Fruit fly (Drosophila melanogaster) whole organism, embryonic: ENCODE data around the gene CG44362.

Source experiments
- Adf1 ChIP-seq: fragments of 200-800 bp; sonication (Bioruptor generic); IDR thresholded peaks from 2 replicates; pipeline ENCODE4 v1.3.6; 2022; ENCODE audit warnings: missing biosample characterization, missing genetic modification characterization
- BtbVII ChIP-seq: fragments of 200-800 bp; sonication (Bioruptor generic); optimal IDR thresholded peaks from 3 replicates; lab custom pipeline; 2017; ENCODE audit warnings: missing biosample characterization, mild to moderate bottlenecking, missing genetic modification characterization
- CG10209 ChIP-seq: fragments of 200-800 bp; sonication (Bioruptor generic); optimal IDR thresholded peaks from 3 replicates; lab custom pipeline; 2017; ENCODE audit warnings: missing biosample characterization, mild to moderate bottlenecking, missing genetic modification characterization, missing genetic modification reagents
- CG10274 ChIP-seq: fragments of 200-800 bp; sonication (Bioruptor generic); optimal IDR thresholded peaks from 3 replicates; lab custom pipeline; 2017; ENCODE audit warnings: missing biosample characterization, mild to moderate bottlenecking, missing genetic modification characterization
- CG11560 ChIP-seq: fragments of 200-800 bp; sonication (Bioruptor generic); IDR thresholded peaks from 3 replicates; pipeline ENCODE4 v1.3.6; 2022; ENCODE audit warnings: missing biosample characterization, missing genetic modification characterization
- CG12769 ChIP-seq: fragments of 200-800 bp; sonication (Bioruptor generic); optimal IDR thresholded peaks from 2 replicates; lab custom pipeline; 2019; ENCODE audit warnings: missing biosample characterization, mild to moderate bottlenecking, missing genetic modification characterization, moderate library complexity
- CG13624 ChIP-seq: fragments of 200-800 bp; sonication (Bioruptor generic); optimal IDR thresholded peaks from 2 replicates; lab custom pipeline; 2016; ENCODE audit warnings: missing biosample characterization, missing genetic modification characterization
- CG14050 ChIP-seq: fragments of 200-800 bp; sonication (Bioruptor generic); IDR thresholded peaks from 3 replicates; pipeline ENCODE4 v1.3.6; 2022; ENCODE audit warnings: missing biosample characterization, missing genetic modification characterization
- CG14860 ChIP-seq: fragments of 200-800 bp; sonication (Bioruptor generic); IDR thresholded peaks from 3 replicates; pipeline ENCODE4 v1.3.6; 2022; ENCODE audit warnings: missing biosample characterization, missing genetic modification characterization; ENCODE audit not compliant: partially characterized antibody
- CG17385 ChIP-seq: fragments of 200-800 bp; sonication (Bioruptor generic); optimal IDR thresholded peaks from 3 replicates; lab custom pipeline; 2018; ENCODE audit warnings: missing biosample characterization, mild to moderate bottlenecking, missing genetic modification characterization
- CG17829 ChIP-seq: fragments of 200-800 bp; optimal IDR thresholded peaks from 2 replicates; lab custom pipeline; 2019; ENCODE audit warnings: missing biosample characterization, mild to moderate bottlenecking, missing genetic modification characterization, moderate library complexity
- CG1832 ChIP-seq: fragments of 200-800 bp; sonication (Bioruptor generic); optimal IDR thresholded peaks from 2 replicates; lab custom pipeline; 2017; ENCODE audit warnings: missing biosample characterization, mild to moderate bottlenecking, missing genetic modification characterization, inconsistent platforms
- CG3407 ChIP-seq: fragments of 200-800 bp; sonication (Bioruptor generic); optimal IDR thresholded peaks from 2 replicates; lab custom pipeline; 2018; ENCODE audit warnings: missing biosample characterization, mild to moderate bottlenecking, missing genetic modification characterization
- CG43689 ChIP-seq: fragments of 200-800 bp; sonication (Bioruptor generic); IDR thresholded peaks from 2 replicates; pipeline ENCODE4 v1.3.6; 2022; ENCODE audit warnings: missing biosample characterization, missing genetic modification characterization
- CG5245 ChIP-seq: fragments of 200-800 bp; sonication (Bioruptor generic); optimal IDR thresholded peaks from 3 replicates; lab custom pipeline; 2016; ENCODE audit warnings: missing biosample characterization, missing genetic modification characterization
- CG5953 ChIP-seq: fragments of 200-800 bp; sonication (Bioruptor generic); IDR thresholded peaks from 2 replicates; pipeline ENCODE4 v1.3.6; 2022; ENCODE audit warnings: missing biosample characterization, missing genetic modification characterization
- CG8089 ChIP-seq: fragments of 200-800 bp; sonication (Bioruptor generic); optimal IDR thresholded peaks from 3 replicates; lab custom pipeline; 2016; ENCODE audit warnings: missing biosample characterization, missing genetic modification characterization
- CG8765 ChIP-seq: fragments of 200-800 bp; sonication (Bioruptor generic); IDR thresholded peaks from 2 replicates; pipeline ENCODE4 v1.3.6; 2022; ENCODE audit warnings: missing biosample characterization, missing genetic modification characterization
- CG9876 ChIP-seq: fragments of 200-800 bp; sonication (Bioruptor generic); optimal IDR thresholded peaks from 2 replicates; lab custom pipeline; 2016; ENCODE audit warnings: missing biosample characterization, missing genetic modification characterization
- CG9932 ChIP-seq: fragments of 200-800 bp; sonication (Bioruptor generic); IDR thresholded peaks from 2 replicates; pipeline ENCODE4 v1.3.6; 2022; ENCODE audit warnings: missing biosample characterization, missing genetic modification characterization
- Dbx ChIP-seq: fragments of 200-800 bp; sonication (Bioruptor generic); IDR thresholded peaks from 3 replicates; pipeline ENCODE4 v1.3.6; 2022; ENCODE audit warnings: missing biosample characterization, missing genetic modification characterization
- Doc3 ChIP-seq: fragments of 200-800 bp; sonication (Bioruptor generic); IDR thresholded peaks from 3 replicates; pipeline ENCODE4 v1.3.6; 2022; ENCODE audit warnings: missing biosample characterization, missing genetic modification characterization; ENCODE audit not compliant: partially characterized antibody
- Ets65A ChIP-seq: fragments of 200-800 bp; sonication (Bioruptor generic); peaks from one replicate; lab custom pipeline; 2016; ENCODE audit warnings: missing biosample characterization, missing genetic modification characterization
- Ets97D ChIP-seq: fragments of 200-800 bp; sonication (Bioruptor generic); optimal IDR thresholded peaks from 3 replicates; lab custom pipeline; 2016; ENCODE audit warnings: missing biosample characterization, missing genetic modification characterization
- GATAe ChIP-seq: fragments of 200-800 bp; sonication (Bioruptor generic); conservative IDR thresholded peaks from 2 replicates; pipeline ENCODE4 v1.3.6; 2022; ENCODE audit warnings: missing biosample characterization, missing genetic modification characterization
- Gsc ChIP-seq: fragments of 200-800 bp; sonication (Bioruptor generic); IDR thresholded peaks from 2 replicates; pipeline ENCODE4 v1.3.6; 2022; ENCODE audit warnings: missing biosample characterization, missing genetic modification characterization
- Hand ChIP-seq: fragments of 200-800 bp; sonication (Bioruptor generic); optimal IDR thresholded peaks from 2 replicates; lab custom pipeline; 2017; ENCODE audit warnings: mild to moderate bottlenecking, missing biosample characterization, missing genetic modification reagents, missing genetic modification characterization
- HmgZ ChIP-seq: fragments of 200-800 bp; sonication (Bioruptor generic); optimal IDR thresholded peaks from 2 replicates; lab custom pipeline; 2018; ENCODE audit warnings: missing biosample characterization, mild to moderate bottlenecking, missing genetic modification characterization
- Hr3 ChIP-seq: fragments of 200-800 bp; sonication (Bioruptor generic); optimal IDR thresholded peaks from 3 replicates; lab custom pipeline; 2016; ENCODE audit warnings: missing biosample characterization, missing genetic modification characterization
- Lpt ChIP-seq: fragments of >200 bp; optimal IDR thresholded peaks from 2 replicates; lab custom pipeline; 2018; ENCODE audit warnings: missing biosample characterization, missing genetic modification characterization
- MESR4 ChIP-seq: fragments of 200-800 bp; sonication (Bioruptor generic); optimal IDR thresholded peaks from 2 replicates; lab custom pipeline; 2018; ENCODE audit warnings: missing biosample characterization, mild to moderate bottlenecking, missing genetic modification characterization, moderate library complexity
- Neu2 ChIP-seq: fragments of 200-800 bp; sonication (Bioruptor generic); optimal IDR thresholded peaks from 3 replicates; lab custom pipeline; 2016; ENCODE audit warnings: missing biosample characterization, missing genetic modification characterization, borderline replicate concordance
- Opbp ChIP-seq: fragments of 200-800 bp; sonication (Bioruptor generic); IDR thresholded peaks from 3 replicates; pipeline ENCODE4 v1.3.6; 2022; ENCODE audit warnings: missing biosample characterization, missing genetic modification characterization; ENCODE audit not compliant: partially characterized antibody
- Side ChIP-seq: fragments of 200-800 bp; sonication (Bioruptor generic); optimal IDR thresholded peaks from 2 replicates; lab custom pipeline; 2016; ENCODE audit warnings: missing biosample characterization, missing genetic modification characterization
- Six4 ChIP-seq: fragments of 200-800 bp; sonication (Bioruptor generic); optimal IDR thresholded peaks from 2 replicates; lab custom pipeline; 2016; ENCODE audit warnings: missing biosample characterization, missing genetic modification characterization
- Ssrp ChIP-seq: fragments of 200-800 bp; sonication (Bioruptor generic); optimal IDR thresholded peaks from 2 replicates; lab custom pipeline; 2018; ENCODE audit warnings: missing biosample characterization, mild to moderate bottlenecking, missing genetic modification characterization, moderate library complexity
- ash1 ChIP-seq: fragments of 200-800 bp; sonication (Bioruptor generic); optimal IDR thresholded peaks from 2 replicates; lab custom pipeline; 2018; ENCODE audit warnings: missing biosample characterization, mild to moderate bottlenecking, missing genetic modification characterization
- bigmax ChIP-seq: fragments of 200-800 bp; sonication (Bioruptor generic); optimal IDR thresholded peaks from 2 replicates; lab custom pipeline; 2018; ENCODE audit warnings: missing biosample characterization, mild to moderate bottlenecking, missing genetic modification characterization
- crol ChIP-seq: fragments of 200-800 bp; sonication (Bioruptor generic); IDR thresholded peaks from 2 replicates; pipeline ENCODE4 v1.3.6; 2022; ENCODE audit warnings: missing biosample characterization, missing genetic modification characterization
- grn ChIP-seq: fragments of 200-800 bp; sonication (Bioruptor generic); optimal IDR thresholded peaks from 3 replicates; lab custom pipeline; 2017; ENCODE audit warnings: missing biosample characterization, missing genetic modification characterization
- her ChIP-seq: fragments of 200-800 bp; sonication (Bioruptor generic); optimal IDR thresholded peaks from 2 replicates; lab custom pipeline; 2016; ENCODE audit warnings: missing biosample characterization, missing genetic modification characterization
- lab ChIP-seq: fragments of 200-800 bp; sonication (Bioruptor generic); optimal IDR thresholded peaks from 3 replicates; lab custom pipeline; 2017; ENCODE audit warnings: missing biosample characterization, missing genetic modification characterization, mild to moderate bottlenecking, moderate library complexity, missing genetic modification reagents
- stwl ChIP-seq: fragments of 200-800 bp; sonication (Bioruptor generic); optimal IDR thresholded peaks from 3 replicates; lab custom pipeline; 2018; ENCODE audit warnings: missing biosample characterization, mild to moderate bottlenecking, missing genetic modification characterization, moderate library complexity
- tap ChIP-seq: fragments of 200-800 bp; optimal IDR thresholded peaks from 3 replicates; lab custom pipeline; 2019; ENCODE audit warnings: missing biosample characterization, mild to moderate bottlenecking, missing genetic modification characterization, moderate library complexity
- tll ChIP-seq, 2 experiments: fragments of 200-800 bp in 1 of 2; fragments of >200 bp in 1 of 2; sonication (Bioruptor generic) in 1 of 2; optimal IDR thresholded peaks; 2 replicates each; lab custom pipeline; 2017 to 2019; ENCODE audit warnings: missing biosample characterization in 2 of 2, missing genetic modification characterization in 2 of 2, mild to moderate bottlenecking in 1 of 2, moderate library complexity in 1 of 2
- twi ChIP-seq: fragments of 200-800 bp; optimal IDR thresholded peaks from 2 replicates; lab custom pipeline; 2019; ENCODE audit warnings: missing biosample characterization, mild to moderate bottlenecking, missing genetic modification characterization, moderate library complexity
- unc-4 ChIP-seq: fragments of 200-800 bp; sonication (Bioruptor generic); IDR thresholded peaks from 2 replicates; pipeline ENCODE4 v1.3.6; 2022; ENCODE audit warnings: missing biosample characterization, missing genetic modification characterization; ENCODE audit not compliant: partially characterized antibody
- usp ChIP-seq: fragments of >200 bp; optimal IDR thresholded peaks from 2 replicates; lab custom pipeline; 2017; ENCODE audit warnings: missing biosample characterization, missing genetic modification characterization
- wor ChIP-seq: fragments of 200-800 bp; sonication (Bioruptor generic); IDR thresholded peaks from 2 replicates; pipeline ENCODE4 v1.3.6; 2022; ENCODE audit warnings: missing biosample characterization, missing genetic modification characterization
- yki ChIP-seq: fragments of >200 bp; optimal IDR thresholded peaks from 3 replicates; lab custom pipeline; 2018

CG44362 gene

dm6 chr3L:11418041-11418674, 20.8 kb downstream of the CG44362 start (continued):
- TF ChIP-seq Neu2 (no peak), CG9932 (GFP tag; lab: Robert Waterston, UW) (peak; percentile 93), Hand (peak; percentile 78), CG12769 (peak; percentile 94), tap (tag; lab: Kevin White, UChicago) (peak; percentile 96), lab (peak; percentile 90), Dbx (GFP tag; lab: Robert Waterston, UW) (peak; percentile 78), Ets97D (GFP tag; lab: Kevin White, UChicago) (peak; percentile 31), HmgZ (tag; lab: Kevin White, UChicago) (peak; percentile 88), usp (GFP tag; lab: Kevin White, UChicago) (no peak), CG5953 (GFP tag; lab: Robert Waterston, UW) (peak; percentile 97), BtbVII (GFP tag; lab: Kevin White, UChicago) (peak; percentile 89), tll (GFP tag; optimal IDR thresholded peaks at IDR 0.05; lab: Kevin White, UChicago) (peak in 1 of 2 experiments; percentile 29), GATAe (GFP tag; lab: Robert Waterston, UW) (peak; percentile 81), CG10209 (GFP tag; lab: Kevin White, UChicago) (peak; percentile 99), Gsc (GFP tag; lab: Robert Waterston, UW) (peak; percentile 93), ash1 (GFP tag; lab: Kevin White, UChicago) (no peak), unc-4 (GFP tag; lab: Robert Waterston, UW) (no peak), CG8089 (GFP tag; lab: Kevin White, UChicago) (peak; percentile 86), CG11560 (tag; lab: Robert Waterston, UW) (peak; percentile 80), CG43689 (peak; percentile 96), CG9876 (GFP tag; lab: Kevin White, UChicago) (peak; percentile 85), Side (GFP tag; lab: Kevin White, UChicago) (peak; percentile 75), grn (GFP tag; lab: Kevin White, UChicago) (no peak), CG1832 (GFP tag; lab: Kevin White, UChicago) (no peak), CG17829 (tag; lab: Kevin White, UChicago) (peak; percentile 96), CG10274 (GFP tag; lab: Kevin White, UChicago) (peak; percentile 76), yki (no peak), CG8765 (GFP tag; lab: Robert Waterston, UW) (peak; percentile 89), Hr3 (GFP tag; lab: Kevin White, UChicago) (peak; percentile 94), Opbp (GFP tag; lab: Robert Waterston, UW) (no peak), CG14860 (GFP tag; lab: Robert Waterston, UW) (no peak), Six4 (GFP tag; lab: Kevin White, UChicago) (peak; percentile 93), stwl (tag; lab: Kevin White, UChicago) (peak; percentile 53), Ets65A (peak; percentile 98), Adf1 (peak; percentile 68), wor (peak; percentile 97), twi (peak; percentile 89), CG3407 (peak; percentile 86), Ssrp (tag; lab: Kevin White, UChicago) (peak; percentile 94), Doc3 (GFP tag; lab: Robert Waterston, UW) (no peak), Lpt (GFP tag; lab: Kevin White, UChicago) (no peak), CG14050 (GFP tag; lab: Robert Waterston, UW) (peak; percentile 97), CG5245 (GFP tag; lab: Kevin White, UChicago) (peak; percentile 90), MESR4 (peak; percentile 51), bigmax (no peak), her (GFP tag; lab: Kevin White, UChicago) (peak; percentile 64), crol (GFP tag; lab: Robert Waterston, UW) (peak; percentile 76; the same call in 1 of the 2 replicates), CG17385 (peak; percentile 88), CG13624 (GFP tag; lab: Kevin White, UChicago) (peak; percentile 87)
